Worm (Caenorhabditis elegans): ENCODE results near the gene kin-4.

Gene kin-4

ce11 chrIV:11467413-11467812 is 41.9 kb downstream of the kin-4 start, which contains the start of gene C10C6.7:
TSS of gene C10C6.7 (minus strand) at chrIV:11467513.
- TF ChIP-seq nhr-27 (tag; optimal IDR thresholded peaks at IDR 0.05) (no peak), egl-18 (GFP tag; IDR thresholded peaks at IDR 0.05) (no peak), snpc-4 (GFP tag; optimal IDR thresholded peaks at IDR 0.05) (no peak), snpc-4 (tag; optimal IDR thresholded peaks at IDR 0.05) (no peak), efl-1 (GFP tag; optimal IDR thresholded peaks at IDR 0.05) (no peak), madf-8 (GFP tag; conservative IDR thresholded peaks at IDR 0.05) (no peak), attf-5 (GFP tag; optimal IDR thresholded peaks at IDR 0.05) (no peak), B0336.3 (GFP tag; IDR thresholded peaks at IDR 0.05) (no peak), sdz-38 (tag; optimal IDR thresholded peaks at IDR 0.05) (no peak), ceh-40 (GFP tag; IDR thresholded peaks at IDR 0.05) (no peak), F49E8.2 (tag; optimal IDR thresholded peaks at IDR 0.05; ENCODE audit: insufficient read depth) (no peak), nhr-90 (tag; optimal IDR thresholded peaks at IDR 0.05) (no peak), ztf-18 (tag; optimal IDR thresholded peaks at IDR 0.05) (no peak), let-607 (tag; optimal IDR thresholded peaks at IDR 0.05) (no peak), pha-4 (tag; optimal IDR thresholded peaks at IDR 0.05) (no peak), mcd-1 (GFP tag; IDR thresholded peaks at IDR 0.05) (no peak), F57C9.4 (tag; optimal IDR thresholded peaks at IDR 0.05) (no peak)

- TF ChIP-seq zim-3 (tag; optimal IDR thresholded peaks at IDR 0.05) = no peak
- no peak for TF ChIP-seq dpl-1 (GFP tag; optimal IDR thresholded peaks at IDR 0.05)
- TF ChIP-seq lsl-1 (GFP tag; optimal IDR thresholded peaks at IDR 0.05) = peak; percentile 86
- no peak for TF ChIP-seq akir-1 (GFP tag; optimal IDR thresholded peaks at IDR 0.05)
- no peak for TF ChIP-seq F39B2.1 (GFP tag; IDR thresholded peaks at IDR 0.05)
- no peak for TF ChIP-seq efl-1 (GFP tag; optimal IDR thresholded peaks at IDR 0.05)
- TF ChIP-seq mxl-1 (tag; optimal IDR thresholded peaks at IDR 0.05) = no peak
- TF ChIP-seq atf-7 (tag; optimal IDR thresholded peaks at IDR 0.05) = no peak
- peak; percentile 80 for TF ChIP-seq F33H1.4 (GFP tag; IDR thresholded peaks at IDR 0.05)
- no peak for TF ChIP-seq ets-4 (GFP tag; optimal IDR thresholded peaks at IDR 0.05)
- peak; percentile 71 for TF ChIP-seq madf-6 (GFP tag; IDR thresholded peaks at IDR 0.05)
- TF ChIP-seq xnd-1 (tag; optimal IDR thresholded peaks at IDR 0.05) = peak; percentile 71
- TF ChIP-seq ceh-27 (GFP tag; optimal IDR thresholded peaks at IDR 0.05) = no peak
- TF ChIP-seq rec-8 (tag; optimal IDR thresholded peaks at IDR 0.05) = no peak
- peak; percentile 29 for TF ChIP-seq nhr-80 (tag; optimal IDR thresholded peaks at IDR 0.05)
- TF ChIP-seq hmg-1.2 (GFP tag; IDR thresholded peaks at IDR 0.05) = no peak
- no peak for TF ChIP-seq ztf-28 (GFP tag; IDR thresholded peaks at IDR 0.05)
- TF ChIP-seq lin-26 (GFP tag; IDR thresholded peaks at IDR 0.05) = no peak
These were observed 44.4 kb downstream of the kin-4 start, which contains the start of the genes C10C6.13 and wht-2 for ce11 chrIV:11469698-11470591. TSS of gene C10C6.13 (minus strand) at chrIV:11469748. TSS of gene wht-2 (plus strand) at chrIV:11470436.

- no peak for TF ChIP-seq Y53G8AR.9 (GFP tag; conservative IDR thresholded peaks at IDR 0.05)
- TF ChIP-seq lsy-27 (tag; optimal IDR thresholded peaks at IDR 0.05; ENCODE audit: borderline replicate concordance, insufficient read depth) = no peak
- no peak for TF ChIP-seq hrde-1 (tag; optimal IDR thresholded peaks at IDR 0.05; ENCODE audit: borderline replicate concordance)
- TF ChIP-seq mcd-1 (GFP tag; IDR thresholded peaks at IDR 0.05) = no peak
- TF ChIP-seq unc-62 (GFP tag; optimal IDR thresholded peaks at IDR 0.05) = no peak
- no peak for TF ChIP-seq attf-3 (GFP tag; conservative IDR thresholded peaks at IDR 0.05)
- no peak for TF ChIP-seq snpc-1.3 (tag; optimal IDR thresholded peaks at IDR 0.05; ENCODE audit: insufficient read depth)
- no peak for TF ChIP-seq him-1 (tag; optimal IDR thresholded peaks at IDR 0.05)
- TF ChIP-seq hmg-1.2 (GFP tag; IDR thresholded peaks at IDR 0.05) = no peak
- no peak for TF ChIP-seq nhr-120 (GFP tag; IDR thresholded peaks at IDR 0.05)
- TF ChIP-seq Y67H2A.10 (GFP tag; conservative IDR thresholded peaks at IDR 0.05) = no peak
- TF ChIP-seq ama-1 (optimal IDR thresholded peaks at IDR 0.05) = no peak
- no peak for TF ChIP-seq ama-1 (GFP tag; optimal IDR thresholded peaks at IDR 0.05)
These were observed 46.5 kb downstream of the kin-4 start for ce11 chrIV:11472023-11472422.
